Fruit fly (Drosophila melanogaster) whole organism, embryonic: Measurements from ENCODE around the gene gish.

Source experiments
- Adf1 ChIP-seq: fragments of 200-800 bp; sonication (Bioruptor generic); IDR thresholded peaks from 2 replicates; pipeline ENCODE4 v1.3.6; 2022; ENCODE audit warnings: missing biosample characterization, missing genetic modification characterization
- Atf-2 ChIP-seq: fragments of 200-800 bp; sonication (Bioruptor generic); optimal IDR thresholded peaks from 2 replicates; lab custom pipeline; 2016; ENCODE audit warnings: missing biosample characterization, missing genetic modification characterization
- CG10209 ChIP-seq: fragments of 200-800 bp; sonication (Bioruptor generic); optimal IDR thresholded peaks from 3 replicates; lab custom pipeline; 2017; ENCODE audit warnings: missing biosample characterization, mild to moderate bottlenecking, missing genetic modification characterization, missing genetic modification reagents
- CG11696 ChIP-seq: fragments of 200-800 bp; sonication (Bioruptor generic); IDR thresholded peaks from 2 replicates; pipeline ENCODE4 v1.3.6; 2022; ENCODE audit warnings: missing biosample characterization, missing genetic modification characterization
- CG12071 ChIP-seq: fragments of 200-800 bp; sonication (Bioruptor generic); optimal IDR thresholded peaks from 3 replicates; lab custom pipeline; 2018; ENCODE audit warnings: missing biosample characterization, mild to moderate bottlenecking, missing genetic modification characterization
- CG13287 ChIP-seq: fragments of 200-800 bp; sonication (Bioruptor generic); IDR thresholded peaks from 2 replicates; pipeline ENCODE4 v1.3.6; 2022; ENCODE audit warnings: missing biosample characterization, missing genetic modification characterization; ENCODE audit not compliant: partially characterized antibody
- CG14014 ChIP-seq: fragments of 200-800 bp; sonication (Bioruptor generic); IDR thresholded peaks from 2 replicates; pipeline ENCODE4 v1.3.6; 2022; ENCODE audit warnings: missing biosample characterization, missing genetic modification characterization
- CG15601 ChIP-seq: fragments of 200-800 bp; sonication (Bioruptor generic); optimal IDR thresholded peaks from 3 replicates; lab custom pipeline; 2019; ENCODE audit warnings: missing biosample characterization, mild to moderate bottlenecking, missing genetic modification characterization, moderate library complexity
- CG1602 ChIP-seq: fragments of 200-800 bp; sonication (Bioruptor generic); optimal IDR thresholded peaks from 3 replicates; lab custom pipeline; 2016; ENCODE audit warnings: missing biosample characterization, missing genetic modification characterization
- CG17829 ChIP-seq: fragments of 200-800 bp; optimal IDR thresholded peaks from 2 replicates; lab custom pipeline; 2019; ENCODE audit warnings: missing biosample characterization, mild to moderate bottlenecking, missing genetic modification characterization, moderate library complexity
- CG18262 ChIP-seq: fragments of 200-800 bp; optimal IDR thresholded peaks from 3 replicates; lab custom pipeline; 2019; ENCODE audit warnings: missing biosample characterization, mild to moderate bottlenecking, missing genetic modification characterization, moderate library complexity
- CG1832 ChIP-seq: fragments of 200-800 bp; sonication (Bioruptor generic); optimal IDR thresholded peaks from 2 replicates; lab custom pipeline; 2017; ENCODE audit warnings: missing biosample characterization, mild to moderate bottlenecking, missing genetic modification characterization, inconsistent platforms
- CG18619 ChIP-seq: fragments of 200-800 bp; sonication (Bioruptor generic); optimal IDR thresholded peaks from 3 replicates; lab custom pipeline; 2017; ENCODE audit warnings: missing biosample characterization, mild to moderate bottlenecking, missing genetic modification characterization
- CG2129 ChIP-seq: fragments of 200-800 bp; sonication (Bioruptor generic); IDR thresholded peaks from 2 replicates; pipeline ENCODE4 v1.3.6; 2022; ENCODE audit warnings: missing biosample characterization, missing genetic modification characterization; ENCODE audit not compliant: partially characterized antibody
- CG2199 ChIP-seq: fragments of 200-800 bp; sonication (Bioruptor generic); IDR thresholded peaks from 3 replicates; pipeline ENCODE4 v1.3.6; 2022; ENCODE audit warnings: missing biosample characterization, missing genetic modification characterization
- CG4820 ChIP-seq: fragments of 200-800 bp; sonication (Bioruptor generic); optimal IDR thresholded peaks from 3 replicates; lab custom pipeline; 2016; ENCODE audit warnings: missing biosample characterization, missing genetic modification characterization
- CG6791 ChIP-seq: fragments of 200-800 bp; sonication (Bioruptor generic); IDR thresholded peaks from 3 replicates; pipeline ENCODE4 v1.3.6; 2022; ENCODE audit warnings: missing biosample characterization, missing genetic modification characterization; ENCODE audit not compliant: partially characterized antibody
- CG7372 ChIP-seq: fragments of 200-800 bp; sonication (Bioruptor generic); IDR thresholded peaks from 2 replicates; pipeline ENCODE4 v1.3.6; 2022; ENCODE audit warnings: missing biosample characterization, missing genetic modification characterization
- CG7786 ChIP-seq: fragments of 200-800 bp; sonication (Bioruptor generic); optimal IDR thresholded peaks from 2 replicates; lab custom pipeline; 2016; ENCODE audit warnings: missing biosample characterization, missing genetic modification characterization
- CG8765 ChIP-seq: fragments of 200-800 bp; sonication (Bioruptor generic); IDR thresholded peaks from 2 replicates; pipeline ENCODE4 v1.3.6; 2022; ENCODE audit warnings: missing biosample characterization, missing genetic modification characterization
- CG8944 ChIP-seq: fragments of 200-800 bp; sonication (Bioruptor generic); optimal IDR thresholded peaks from 3 replicates; lab custom pipeline; 2016; ENCODE audit warnings: missing biosample characterization, missing genetic modification characterization
- CkIIα-i1 ChIP-seq: fragments of 200-800 bp; sonication (Bioruptor generic); IDR thresholded peaks from 2 replicates; pipeline ENCODE4 v1.3.6; 2022; ENCODE audit warnings: missing biosample characterization, missing genetic modification characterization
- CoRest ChIP-seq: fragments of 200-800 bp; sonication (Bioruptor generic); optimal IDR thresholded peaks from 3 replicates; lab custom pipeline; 2018; ENCODE audit warnings: missing biosample characterization, mild to moderate bottlenecking, missing genetic modification characterization, moderate library complexity
- Dref ChIP-seq: fragments of 200-800 bp; sonication (Bioruptor generic); IDR thresholded peaks from 2 replicates; pipeline ENCODE4 v1.3.6; 2022; ENCODE audit warnings: missing biosample characterization, missing genetic modification characterization
- ERR ChIP-seq: fragments of 200-800 bp; sonication (Bioruptor generic); optimal IDR thresholded peaks from 2 replicates; lab custom pipeline; 2016; ENCODE audit warnings: missing biosample characterization, missing genetic modification characterization
- Eip74EF ChIP-seq, 2 experiments: fragments of 200-800 bp in 1 of 2; fragments of >200 bp in 1 of 2; sonication (Bioruptor generic) in 1 of 2; optimal IDR thresholded peaks; 2 replicates each; lab custom pipeline; 2017 to 2019; ENCODE audit warnings: missing biosample characterization in 2 of 2, missing genetic modification characterization in 2 of 2, mild to moderate bottlenecking in 1 of 2, moderate library complexity in 1 of 2
- H2.0 ChIP-seq: fragments of 200-800 bp; sonication (Bioruptor generic); IDR thresholded peaks from 2 replicates; pipeline ENCODE4 v1.3.6; 2022; ENCODE audit warnings: missing biosample characterization, missing genetic modification characterization
- HHEX ChIP-seq: fragments of 200-800 bp; sonication (Bioruptor generic); optimal IDR thresholded peaks from 3 replicates; lab custom pipeline; 2017; ENCODE audit warnings: missing biosample characterization, mild to moderate bottlenecking, missing genetic modification characterization, missing genetic modification reagents
- Hsf ChIP-seq: fragments of 200-800 bp; sonication (Bioruptor generic); optimal IDR thresholded peaks from 3 replicates; lab custom pipeline; 2016; ENCODE audit warnings: missing biosample characterization, missing genetic modification characterization
- MBD-R2 ChIP-seq: fragments of 200-800 bp; sonication (Bioruptor generic); IDR thresholded peaks from 2 replicates; pipeline ENCODE4 v1.3.6; 2022; ENCODE audit warnings: missing biosample characterization, missing genetic modification characterization
- Oli ChIP-seq: fragments of 200-800 bp; sonication (Bioruptor generic); optimal IDR thresholded peaks from 2 replicates; lab custom pipeline; 2018; ENCODE audit warnings: missing biosample characterization, mild to moderate bottlenecking, missing genetic modification characterization, moderate library complexity
- PHDP ChIP-seq: fragments of 200-800 bp; sonication (Bioruptor generic); optimal IDR thresholded peaks from 3 replicates; lab custom pipeline; 2018; ENCODE audit warnings: missing biosample characterization, mild to moderate bottlenecking, missing genetic modification characterization, moderate library complexity
- Rfx ChIP-seq: fragments of 200-800 bp; sonication (Bioruptor generic); IDR thresholded peaks from 2 replicates; pipeline ENCODE4 v1.3.6; 2022; ENCODE audit warnings: missing biosample characterization, missing genetic modification characterization
- Side ChIP-seq: fragments of 200-800 bp; sonication (Bioruptor generic); optimal IDR thresholded peaks from 2 replicates; lab custom pipeline; 2016; ENCODE audit warnings: missing biosample characterization, missing genetic modification characterization
- Sry-δ ChIP-seq: fragments of 200-800 bp; sonication (Bioruptor generic); optimal IDR thresholded peaks from 2 replicates; lab custom pipeline; 2016; ENCODE audit warnings: missing biosample characterization, missing genetic modification characterization
- chif ChIP-seq, 2 experiments: fragments of 200-800 bp; sonication (Bioruptor generic); optimal IDR thresholded peaks; 3 replicates each; lab custom pipeline; 2016; ENCODE audit warnings: missing biosample characterization in 2 of 2, missing genetic modification characterization in 2 of 2
- dysf ChIP-seq: fragments of 200-800 bp; sonication (Bioruptor generic); IDR thresholded peaks from 3 replicates; pipeline ENCODE4 v1.3.6; 2022; ENCODE audit warnings: missing biosample characterization, missing genetic modification characterization
- en ChIP-seq: fragments of 200-800 bp; sonication (Bioruptor generic); optimal IDR thresholded peaks from 2 replicates; lab custom pipeline; 2016; ENCODE audit warnings: missing biosample characterization, missing genetic modification characterization
- eyg ChIP-seq: fragments of 200-800 bp; sonication (Bioruptor generic); optimal IDR thresholded peaks from 3 replicates; lab custom pipeline; 2016; ENCODE audit warnings: missing biosample characterization, missing genetic modification characterization
- lov ChIP-seq, 2 experiments: fragments of 200-800 bp in 1 of 2; fragments of >200 bp in 1 of 2; sonication (Bioruptor generic) in 1 of 2; IDR thresholded peaks in 1 of 2; optimal IDR thresholded peaks in 1 of 2; 2 replicates in 1 of 2; 3 replicates in 1 of 2; pipeline versions ENCODE4 v1.3.6 to Lab custom; 2017 to 2022; ENCODE audit warnings: missing biosample characterization in 1 of 2, missing genetic modification characterization in 1 of 2
- nerfin-2 ChIP-seq: fragments of 200-800 bp; sonication (Bioruptor generic); IDR thresholded peaks from 2 replicates; pipeline ENCODE4 v1.3.6; 2022; ENCODE audit warnings: missing biosample characterization, missing genetic modification characterization; ENCODE audit not compliant: partially characterized antibody
- pnt ChIP-seq: fragments of 200-800 bp; sonication (Bioruptor generic); optimal IDR thresholded peaks from 3 replicates; lab custom pipeline; 2016; ENCODE audit warnings: missing biosample characterization, missing genetic modification characterization
- rib ChIP-seq: fragments of 200-800 bp; sonication (Bioruptor generic); IDR thresholded peaks from 2 replicates; pipeline ENCODE4 v1.3.6; 2022; ENCODE audit warnings: missing biosample characterization, missing genetic modification characterization
- sisA ChIP-seq: fragments of 200-800 bp; sonication (Bioruptor generic); IDR thresholded peaks from 2 replicates; pipeline ENCODE4 v1.3.6; 2022; ENCODE audit warnings: missing biosample characterization, missing genetic modification characterization
- sob ChIP-seq: fragments of 200-800 bp; sonication (Bioruptor generic); IDR thresholded peaks from 2 replicates; pipeline ENCODE4 v1.3.6; 2022; ENCODE audit warnings: missing biosample characterization, missing genetic modification characterization
- sqz ChIP-seq: fragments of 200-800 bp; sonication (Bioruptor generic); optimal IDR thresholded peaks from 3 replicates; lab custom pipeline; 2018; ENCODE audit warnings: missing biosample characterization, mild to moderate bottlenecking, missing genetic modification characterization
- tio ChIP-seq: fragments of 200-800 bp; sonication (Bioruptor generic); optimal IDR thresholded peaks from 2 replicates; lab custom pipeline; 2017; ENCODE audit warnings: missing biosample characterization, missing genetic modification characterization, inconsistent platforms
- zen2 ChIP-seq: fragments of 200-800 bp; sonication (Bioruptor generic); IDR thresholded peaks from 3 replicates; pipeline ENCODE4 v1.3.6; 2022; ENCODE audit warnings: missing biosample characterization, missing genetic modification characterization; ENCODE audit not compliant: partially characterized antibody

gish gene

dm6 chr3R:16309302-16310080, 37.2 kb downstream of the gish start (continued):
- TF ChIP-seq CG7786 (GFP tag; lab: Kevin White, UChicago) = peak; percentile 9
- no peak for TF ChIP-seq H2.0 (GFP tag; lab: Robert Waterston, UW)
- no peak for TF ChIP-seq CG1832 (GFP tag; lab: Kevin White, UChicago)
- no peak; the same call in 1 of the 2 replicates for TF ChIP-seq MBD-R2 (GFP tag; lab: Robert Waterston, UW)
- TF ChIP-seq en (GFP tag; lab: Kevin White, UChicago) = no peak
- TF ChIP-seq CG1602 (GFP tag; lab: Kevin White, UChicago) = no peak
- TF ChIP-seq CG2129 (GFP tag; lab: Robert Waterston, UW) = no peak
- TF ChIP-seq sqz = no peak
- 0 out of 2 replicates have a peak, but pooled peaks have one; percentile 31 for TF ChIP-seq CG11696
- TF ChIP-seq lov (optimal IDR thresholded peaks at IDR 0.05; lab: Kevin White, UChicago) = no peak
- no peak for TF ChIP-seq lov (GFP tag; IDR thresholded peaks at IDR 0.05; lab: Robert Waterston, UW)
- TF ChIP-seq CkIIα-i1 (GFP tag; lab: Robert Waterston, UW) = no peak
- TF ChIP-seq HHEX (GFP tag; lab: Kevin White, UChicago) = no peak
- TF ChIP-seq CG12071 (GFP tag; lab: Kevin White, UChicago) = no peak
- no peak for TF ChIP-seq CG18619 (GFP tag; lab: Kevin White, UChicago)
- peak; percentile 14 for TF ChIP-seq Oli (tag; lab: Kevin White, UChicago)
- TF ChIP-seq tio = no peak
- no peak for TF ChIP-seq Atf-2 (GFP tag; lab: Kevin White, UChicago)
- no peak for TF ChIP-seq Adf1 (GFP tag; lab: Robert Waterston, UW)
- TF ChIP-seq Dref (GFP tag; lab: Robert Waterston, UW) = no peak
- TF ChIP-seq pnt (GFP tag; lab: Kevin White, UChicago) = peak; percentile 18
- peak; percentile 25 for TF ChIP-seq CG18262 (tag; lab: Kevin White, UChicago)
- no peak; the same call in 1 of the 2 replicates for TF ChIP-seq sisA (GFP tag; lab: Robert Waterston, UW)
- TF ChIP-seq CG15601 (tag; lab: Kevin White, UChicago) = no peak
- no peak for TF ChIP-seq CG4820 (GFP tag; lab: Kevin White, UChicago)
- peak; percentile 32; the same call in 1 of the 2 replicates for TF ChIP-seq CG7372
- peak; percentile 1 for TF ChIP-seq ERR
- peak in 1 of 2 experiments; percentile 11 for TF ChIP-seq chif (GFP tag; optimal IDR thresholded peaks at IDR 0.05; lab: Kevin White, UChicago)
- no peak for TF ChIP-seq rib (GFP tag; lab: Robert Waterston, UW)
- no peak for TF ChIP-seq Side (GFP tag; lab: Kevin White, UChicago)
- TF ChIP-seq dysf = peak; percentile 42; the same call in 1 of the 3 replicates
- TF ChIP-seq Hsf (GFP tag; lab: Kevin White, UChicago) = peak; percentile 18
- 0 out of 2 replicates have a peak, but pooled peaks have one; percentile 20 for TF ChIP-seq nerfin-2 (GFP tag; lab: Robert Waterston, UW)
- TF ChIP-seq CG17829 = no peak
- 0 out of 3 replicates have a peak, but pooled peaks have one; percentile 9 for TF ChIP-seq zen2 (GFP tag; lab: Robert Waterston, UW)
- TF ChIP-seq CG2199 (GFP tag; lab: Robert Waterston, UW) = no peak
- peak; percentile 28 for TF ChIP-seq CG8944 (GFP tag; lab: Kevin White, UChicago)
- TF ChIP-seq Eip74EF (GFP tag; optimal IDR thresholded peaks at IDR 0.05; lab: Kevin White, UChicago) = no peak
- TF ChIP-seq PHDP (tag; lab: Kevin White, UChicago) = peak; percentile 3
- TF ChIP-seq eyg (GFP tag; lab: Kevin White, UChicago) = peak; percentile 26
- TF ChIP-seq Sry-δ = peak; percentile 12
- peak; percentile 45; the same call in 1 of the 2 replicates for TF ChIP-seq sob (GFP tag; lab: Robert Waterston, UW)
- TF ChIP-seq CG10209 = no peak
- no peak for TF ChIP-seq CG8765 (GFP tag; lab: Robert Waterston, UW)
- TF ChIP-seq CoRest (tag; lab: Kevin White, UChicago) = peak; percentile 29
- TF ChIP-seq Rfx = peak; percentile 65
- peak; percentile 49 for TF ChIP-seq CG14014 (GFP tag; lab: Robert Waterston, UW)
- peak; percentile 10; the same call in 1 of the 2 replicates for TF ChIP-seq CG13287 (GFP tag; lab: Robert Waterston, UW)
- TF ChIP-seq CG6791 (GFP tag; lab: Robert Waterston, UW) = no peak
